Worm (Caenorhabditis elegans): ENCODE measurements around the gene F22E5.12.
"Not testable (repeated sequence)": the region's sequence is repeated elsewhere in the genome, so short reads cannot be mapped to it uniquely, and the experiment has no call there.

The F22E5.12 gene

ce11 chrII:2619148-2619547 lies 27.5 kb downstream of the F22E5.12 start, which contains the start of gene msrp-6:
Gene msrp-6 (plus strand): TSS chrII:2619448.
- TF ChIP-seq ekl-4 (GFP tag; IDR thresholded peaks at IDR 0.05); gei-17 (GFP tag; optimal IDR thresholded peaks at IDR 0.05); sptf-2 (GFP tag; optimal IDR thresholded peaks at IDR 0.05): not testable (repeated sequence)

ce11 chrII:2616634-2617033 lies 30.0 kb downstream of the F22E5.12 start, which contains the start of gene msrp-5:
Gene msrp-5 (plus strand): TSS chrII:2616934.
- not testable (repeated sequence) for TF ChIP-seq nfya-2 (GFP tag; IDR thresholded peaks at IDR 0.05); ceh-91 (GFP tag; IDR thresholded peaks at IDR 0.05); Y67H2A.10 (GFP tag; conservative IDR thresholded peaks at IDR 0.05)

- not testable (repeated sequence) for TF ChIP-seq ztf-25 (GFP tag; IDR thresholded peaks at IDR 0.05); tlf-1 (GFP tag; optimal IDR thresholded peaks at IDR 0.05); Y53G8AR.9 (GFP tag; conservative IDR thresholded peaks at IDR 0.05)
These were observed 34.4 kb downstream of the F22E5.12 start, which contains the start of gene D2062.13 for ce11 chrII:2612278-2612677. Gene D2062.13 (plus strand): TSS chrII:2612578.

DNA sequence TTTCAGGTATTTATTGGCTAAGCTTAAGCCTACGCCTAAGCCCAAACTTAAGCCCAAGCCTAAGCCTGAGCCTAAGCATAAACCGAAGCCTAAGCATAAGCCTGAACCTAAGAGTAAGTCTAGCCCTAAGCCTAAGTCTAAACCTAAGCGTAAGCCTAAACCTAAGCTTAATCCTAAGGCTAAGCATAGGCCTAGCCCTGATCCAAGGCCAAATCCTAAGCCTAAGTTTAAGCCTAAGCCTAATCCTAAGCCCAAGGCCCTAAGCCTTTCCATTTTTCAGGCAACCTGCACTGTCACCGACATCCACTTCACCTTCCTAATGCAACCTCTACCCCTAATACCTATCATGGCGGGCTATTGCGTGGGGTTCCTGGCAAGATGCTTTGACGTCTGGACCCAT lies 35.6 kb downstream of the F22E5.12 start:
- TF ChIP-seq Y56A3A.18 (GFP tag; IDR thresholded peaks at IDR 0.05) (no peak), ztf-28 (GFP tag; IDR thresholded peaks at IDR 0.05) (0 out of 2 replicates have a peak, but pooled peaks have one; percentile 9), lir-1 (GFP tag; conservative IDR thresholded peaks at IDR 0.05) (no peak)

- TF ChIP-seq zfh-2 (GFP tag; conservative IDR thresholded peaks at IDR 0.05) (0 out of 2 replicates have a peak, but pooled peaks have one; percentile 54), aptf-2 (GFP tag; conservative IDR thresholded peaks at IDR 0.05) (no peak), snpc-1.1 (tag; optimal IDR thresholded peaks at IDR 0.05; ENCODE audit: insufficient read depth) (no peak), Y53F4B.3 (GFP tag; IDR thresholded peaks at IDR 0.05) (no peak), mel-28 (tag; optimal IDR thresholded peaks at IDR 0.05; ENCODE audit: borderline replicate concordance) (no peak), lin-26 (GFP tag; IDR thresholded peaks at IDR 0.05) (no peak), fkh-3 (tag; optimal IDR thresholded peaks at IDR 0.05) (no peak), F52B5.7 (tag; optimal IDR thresholded peaks at IDR 0.05) (no peak), Y67H2A.10 (GFP tag; conservative IDR thresholded peaks at IDR 0.05) (no peak), atf-7 (tag; optimal IDR thresholded peaks at IDR 0.05) (peak; percentile 56), dox-1 (GFP tag; IDR thresholded peaks at IDR 0.05) (peak; percentile 63; the same call in 1 of the 2 replicates), B0261.1 (tag; optimal IDR thresholded peaks at IDR 0.05) (no peak), snpc-4 (GFP tag; optimal IDR thresholded peaks at IDR 0.05) (no peak), snpc-4 (tag; optimal IDR thresholded peaks at IDR 0.05) (no peak), attf-6 (GFP tag; IDR thresholded peaks at IDR 0.05) (no peak), dpl-1 (GFP tag; optimal IDR thresholded peaks at IDR 0.05) (no peak), efl-1 (GFP tag; optimal IDR thresholded peaks at IDR 0.05) (no peak), nhr-80 (tag; optimal IDR thresholded peaks at IDR 0.05) (peak; percentile 67), T07F8.4 (tag; optimal IDR thresholded peaks at IDR 0.05) (no peak)
These were observed 36.3 kb downstream of the F22E5.12 start, which contains the start of gene sri-38 for ce11 chrII:2610202-2610912. Gene sri-38 (plus strand): TSS chrII:2610862.

Measured in whole organism, young adult.